Worm (Caenorhabditis elegans): ENCODE data around the gene cogc-2.
A peak's percentile ranks its signal among the peaks of the same experiment; 100 is the strongest.

Gene cogc-2

ce11 chrIV:7084632-7085160 is 45.3 kb upstream of the cogc-2 start, which contains the start of gene rps-4 (continued):
- TF ChIP-seq ztf-4 (tag; optimal IDR thresholded peaks at IDR 0.05) (peak; percentile 54), aly-2 (tag; optimal IDR thresholded peaks at IDR 0.05) (peak; percentile 23), ztf-11 (tag; optimal IDR thresholded peaks at IDR 0.05) (peak in 1 of 2 experiments; percentile 74), blmp-1 (tag; optimal IDR thresholded peaks at IDR 0.05) (peak; percentile 69), ceh-90 (tag; optimal IDR thresholded peaks at IDR 0.05) (peak; percentile 58), unc-130 (tag; optimal IDR thresholded peaks at IDR 0.05) (peak; percentile 81), egl-27 (tag; optimal IDR thresholded peaks at IDR 0.05) (no peak), grh-1 (GFP tag; IDR thresholded peaks at IDR 0.05) (peak; percentile 80), fos-1 (tag; optimal IDR thresholded peaks at IDR 0.05) (peak; percentile 61), tbx-2 (tag; optimal IDR thresholded peaks at IDR 0.05) (peak; percentile 92), snu-23 (GFP tag; optimal IDR thresholded peaks at IDR 0.05) (peak; percentile 95), unc-30 (tag; optimal IDR thresholded peaks at IDR 0.05) (no peak), unc-98 (GFP tag; IDR thresholded peaks at IDR 0.05) (peak; percentile 34; the same call in 1 of the 2 replicates), C04F5.9 (tag; optimal IDR thresholded peaks at IDR 0.05) (peak; percentile 62), hlh-4 (tag; optimal IDR thresholded peaks at IDR 0.05) (no peak), F16B12.6 (tag; optimal IDR thresholded peaks at IDR 0.05) (peak; percentile 65), zag-1 (tag; optimal IDR thresholded peaks at IDR 0.05) (no peak), nhr-237 (tag; optimal IDR thresholded peaks at IDR 0.05) (peak; percentile 71), lin-14 (GFP tag; optimal IDR thresholded peaks at IDR 0.05) (peak; percentile 96), nhr-28 (tag; optimal IDR thresholded peaks at IDR 0.05) (no peak), nhr-19 (GFP tag; conservative IDR thresholded peaks at IDR 0.05) (peak; percentile 94), nhr-20 (tag; optimal IDR thresholded peaks at IDR 0.05) (peak; percentile 93), lin-35 (GFP tag; optimal IDR thresholded peaks at IDR 0.05) (peak; percentile 91 to 93), xbp-1 (tag; optimal IDR thresholded peaks at IDR 0.05) (peak; percentile 92), aha-1 (tag; optimal IDR thresholded peaks at IDR 0.05) (no peak), swsn-7 (tag; optimal IDR thresholded peaks at IDR 0.05) (peak; percentile 91), zip-4 (GFP tag; optimal IDR thresholded peaks at IDR 0.05) (peak; percentile 45), mef-2 (tag; optimal IDR thresholded peaks at IDR 0.05) (peak; percentile 51), mdl-1 (tag; optimal IDR thresholded peaks at IDR 0.05) (peak in 1 of 2 experiments; percentile 73), sup-37 (GFP tag; optimal IDR thresholded peaks at IDR 0.05) (peak; percentile 72), dpl-1 (GFP tag; optimal IDR thresholded peaks at IDR 0.05) (peak; percentile 82 to 87 (median 83)), unc-62 (GFP tag; optimal IDR thresholded peaks at IDR 0.05) (no peak), C34B4.2 (tag; optimal IDR thresholded peaks at IDR 0.05) (no peak), nhr-84 (tag; optimal IDR thresholded peaks at IDR 0.05) (no peak), sox-4 (tag; optimal IDR thresholded peaks at IDR 0.05) (peak; percentile 70), ces-1 (GFP tag; optimal IDR thresholded peaks at IDR 0.05) (no peak), fkh-10 (GFP tag; optimal IDR thresholded peaks at IDR 0.05) (peak; percentile 66), ceh-88 (GFP tag; IDR thresholded peaks at IDR 0.05) (peak; percentile 77), hpl-2 (GFP tag; optimal IDR thresholded peaks at IDR 0.05) (peak; percentile 85), fkh-4 (tag; optimal IDR thresholded peaks at IDR 0.05; ENCODE audit: borderline replicate concordance) (peak; percentile 26), rnt-1 (tag; optimal IDR thresholded peaks at IDR 0.05) (peak; percentile 94), lin-15B (tag; optimal IDR thresholded peaks at IDR 0.05) (peak; percentile 98), lir-3 (tag; optimal IDR thresholded peaks at IDR 0.05; ENCODE audit: poor library complexity) (peak; percentile 74), lin-13 (GFP tag; optimal IDR thresholded peaks at IDR 0.05) (peak; percentile 86), Y116A8C.19 (tag; optimal IDR thresholded peaks at IDR 0.05; ENCODE audit: borderline replicate concordance) (no peak), elt-2 (tag; optimal IDR thresholded peaks at IDR 0.05) (peak; percentile 75), skn-1 (tag; optimal IDR thresholded peaks at IDR 0.05) (peak; percentile 92), ceh-63 (GFP tag; optimal IDR thresholded peaks at IDR 0.05) (no peak), hlh-17 (GFP tag; optimal IDR thresholded peaks at IDR 0.05; ENCODE audit: borderline replicate concordance) (no peak), jun-1 (tag; optimal IDR thresholded peaks at IDR 0.05) (peak; percentile 75), ceh-8 (GFP tag; optimal IDR thresholded peaks at IDR 0.05) (peak; percentile 74), nhr-77 (tag; optimal IDR thresholded peaks at IDR 0.05) (peak; percentile 86)
